Worm (Caenorhabditis elegans): ENCODE measurements around the gene C02F12.8.

DNA sequence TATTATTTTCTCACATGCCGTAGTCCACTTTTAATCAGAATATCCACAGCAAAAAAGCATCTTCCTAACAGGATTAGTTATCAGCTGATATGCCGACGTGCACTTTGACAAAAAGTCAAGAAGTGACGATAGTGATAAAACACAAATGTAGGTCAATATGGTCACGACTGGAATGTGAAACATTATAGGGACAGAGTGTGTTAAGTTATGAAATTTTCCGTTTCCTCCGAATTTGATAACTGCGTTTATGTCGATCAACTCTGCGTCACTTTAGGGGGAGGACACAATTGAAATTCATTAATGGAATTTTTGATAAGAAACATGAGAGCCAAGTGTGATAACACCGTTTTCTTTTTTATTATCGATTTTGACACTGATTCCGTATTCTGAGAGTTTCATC, 35.9 kb upstream of the C02F12.8 start, which contains the start of gene aex-4:
- TF ChIP-seq scrt-1 (GFP tag; IDR thresholded peaks at IDR 0.05): no peak
- TF ChIP-seq aly-1 (tag; optimal IDR thresholded peaks at IDR 0.05): no peak
- no peak for TF ChIP-seq ama-1 (optimal IDR thresholded peaks at IDR 0.05)
- TF ChIP-seq sea-1 (GFP tag; conservative IDR thresholded peaks at IDR 0.05): no peak
- TF ChIP-seq flt-1 (GFP tag; IDR thresholded peaks at IDR 0.05): no peak
- no peak for TF ChIP-seq hnd-1 (tag; optimal IDR thresholded peaks at IDR 0.05)
- TF ChIP-seq ceh-36 (tag; optimal IDR thresholded peaks at IDR 0.05): no peak
- TF ChIP-seq tbx-11 (GFP tag; IDR thresholded peaks at IDR 0.05): no peak
- TF ChIP-seq pes-1 (GFP tag; IDR thresholded peaks at IDR 0.05): no peak
- no peak for TF ChIP-seq hmbx-1 (tag; optimal IDR thresholded peaks at IDR 0.05)

Data from whole organism, early embryonic.